Worm (Caenorhabditis elegans) whole organism, L4 larva: ENCODE measurements around the gene zhit-2.

Experiments
- R02D3.7 ChIP-seq: fragments of 150-350 bp; sonication (generic microtip); optimal IDR thresholded peaks from 3 replicates; lab custom pipeline; 2014; ENCODE audit warnings: missing biosample characterization, missing genetic modification characterization
- T20F7.1 ChIP-seq: fragments of 200-800 bp; sonication (Bioruptor generic); optimal IDR thresholded peaks from 2 replicates; lab custom pipeline; 2018; ENCODE audit warnings: mild to moderate bottlenecking, missing genetic modification characterization, missing compliant biosample characterization
- T26A8.4 ChIP-seq: fragments of 200-800 bp; sonication (Bioruptor generic); IDR thresholded peaks from 2 replicates; pipeline ENCODE4 v1.3.6; 2022; ENCODE audit warnings: missing genetic modification characterization, missing compliant biosample characterization
- Y105C5A.15 ChIP-seq: fragments of 200-800 bp; sonication (Bioruptor generic); IDR thresholded peaks from 2 replicates; pipeline ENCODE4 v1.3.6; 2022; ENCODE audit warnings: missing genetic modification characterization, missing compliant biosample characterization
- Y48G9A.11 ChIP-seq: fragments of 200-800 bp; sonication (Bioruptor generic); IDR thresholded peaks from 2 replicates; pipeline ENCODE4 v1.3.6; 2022; ENCODE audit warnings: missing genetic modification reagents, missing genetic modification characterization, missing compliant biosample characterization
- ZK546.5 ChIP-seq, 2 experiments: sonication (generic microtip); optimal IDR thresholded peaks; 2 replicates each; lab custom pipeline; 2017; ENCODE audit warnings: missing biosample characterization in 2 of 2, missing genetic modification characterization in 2 of 2
- aly-2 ChIP-seq: sonication (generic microtip); optimal IDR thresholded peaks from 2 replicates; lab custom pipeline; 2018; ENCODE audit warnings: missing biosample characterization, missing genetic modification characterization
- ama-1 ChIP-seq: fragments of 150-350 bp; optimal IDR thresholded peaks from 2 replicates; lab custom pipeline; 2014; ENCODE audit warnings: inconsistent platforms, mixed read lengths
- ceh-28 ChIP-seq: fragments of 150-350 bp; optimal IDR thresholded peaks from 2 replicates; lab custom pipeline; 2014; ENCODE audit warnings: missing biosample characterization, missing genetic modification reagents, missing genetic modification characterization
- ceh-32 ChIP-seq: sonication (generic microtip); optimal IDR thresholded peaks from 2 replicates; lab custom pipeline; 2016; ENCODE audit warnings: mild to moderate bottlenecking, missing genetic modification characterization, missing compliant biosample characterization; ENCODE audit not compliant: poor library complexity
- ceh-44 ChIP-seq: fragments of 200-800 bp; sonication (Bioruptor generic); IDR thresholded peaks from 2 replicates; pipeline ENCODE4 v1.3.6; 2022; ENCODE audit warnings: missing genetic modification reagents, missing genetic modification characterization, missing compliant biosample characterization
- ceh-62 ChIP-seq: sonication (generic microtip); optimal IDR thresholded peaks from 2 replicates; lab custom pipeline; 2017; ENCODE audit warnings: missing biosample characterization, missing genetic modification characterization
- daf-16 ChIP-seq, 3 experiments: sonication (generic microtip); optimal IDR thresholded peaks; 2 replicates each; lab custom pipeline; 2016 to 2017; ENCODE audit warnings: missing genetic modification characterization in 3 of 3, missing genetic modification reagents in 3 of 3, mild to moderate bottlenecking in 2 of 3, missing compliant biosample characterization in 2 of 3, missing biosample characterization in 1 of 3, moderate library complexity in 1 of 3
- daf-19 ChIP-seq: fragments of 200-800 bp; sonication (Bioruptor generic); conservative IDR thresholded peaks from 2 replicates; pipeline ENCODE4 v1.3.6; 2022; ENCODE audit warnings: missing genetic modification characterization, missing compliant biosample characterization
- dmd-6 ChIP-seq: fragments of 200-800 bp; sonication (Bioruptor generic); IDR thresholded peaks from 2 replicates; pipeline ENCODE4 v1.3.6; 2022; ENCODE audit warnings: missing genetic modification reagents, missing genetic modification characterization, missing compliant biosample characterization
- dmd-9 ChIP-seq: fragments of 200-800 bp; sonication (Bioruptor generic); IDR thresholded peaks from 2 replicates; pipeline ENCODE4 v1.3.6; 2022; ENCODE audit warnings: missing genetic modification reagents, missing genetic modification characterization, missing compliant biosample characterization
- egl-43 ChIP-seq: fragments of 200-800 bp; sonication (Bioruptor generic); IDR thresholded peaks from 2 replicates; pipeline ENCODE4 v1.3.6; 2022; ENCODE audit warnings: missing genetic modification reagents, missing genetic modification characterization, missing compliant biosample characterization
- fkh-10 ChIP-seq: fragments of 150-350 bp; optimal IDR thresholded peaks from 2 replicates; lab custom pipeline; 2014; ENCODE audit warnings: missing biosample characterization, missing genetic modification reagents, missing genetic modification characterization
- gei-8 ChIP-seq: fragments of 200-800 bp; sonication (Bioruptor generic); optimal IDR thresholded peaks from 2 replicates; lab custom pipeline; 2018; ENCODE audit warnings: mild to moderate bottlenecking, missing genetic modification characterization, missing compliant biosample characterization
- hlh-30 ChIP-seq: sonication (generic microtip); optimal IDR thresholded peaks from 2 replicates; lab custom pipeline; 2017; ENCODE audit warnings: antibody characterized with exemption, mild to moderate bottlenecking, missing genetic modification characterization, missing compliant biosample characterization; ENCODE audit not compliant: insufficient read depth
- jun-1 ChIP-seq: fragments of 150-350 bp; optimal IDR thresholded peaks from 2 replicates; lab custom pipeline; 2014; ENCODE audit warnings: missing biosample characterization, missing genetic modification reagents, missing genetic modification characterization
- lin-1 ChIP-seq: fragments of 200-800 bp; sonication (Bioruptor generic); IDR thresholded peaks from 2 replicates; pipeline ENCODE4 v1.3.6; 2022; ENCODE audit warnings: missing genetic modification reagents, missing genetic modification characterization, missing compliant biosample characterization
- lin-15B ChIP-seq: fragments of 150-350 bp; sonication (generic microtip); optimal IDR thresholded peaks from 3 replicates; lab custom pipeline; 2014; ENCODE audit warnings: missing biosample characterization, missing genetic modification characterization
- lin-29 ChIP-seq: fragments of 200-800 bp; sonication (Bioruptor generic); IDR thresholded peaks from 2 replicates; pipeline ENCODE4 v1.3.6; 2022; ENCODE audit warnings: missing genetic modification reagents, missing genetic modification characterization, missing compliant biosample characterization
- lin-38 ChIP-seq: fragments of 200-800 bp; sonication (Bioruptor generic); IDR thresholded peaks from 2 replicates; pipeline ENCODE4 v1.3.6; 2022; ENCODE audit warnings: missing genetic modification reagents, missing genetic modification characterization, missing compliant biosample characterization
- lir-3 ChIP-seq: sonication (generic microtip); optimal IDR thresholded peaks from 2 replicates; lab custom pipeline; 2016; ENCODE audit warnings: mild to moderate bottlenecking, missing genetic modification characterization, missing compliant biosample characterization
- mdl-1 ChIP-seq, 2 experiments: fragments of 150-350 bp in 1 of 2; sonication (generic microtip) in 1 of 2; optimal IDR thresholded peaks; 2 replicates each; lab custom pipeline; 2014 to 2017; ENCODE audit warnings: missing biosample characterization in 2 of 2, missing genetic modification characterization in 2 of 2
- mep-1 ChIP-seq: fragments of 150-350 bp; sonication (generic microtip); optimal IDR thresholded peaks from 3 replicates; lab custom pipeline; 2014; ENCODE audit warnings: missing biosample characterization, missing genetic modification characterization
- mes-2 ChIP-seq: sonication (generic microtip); optimal IDR thresholded peaks from 2 replicates; lab custom pipeline; 2016; ENCODE audit warnings: missing genotype, mild to moderate bottlenecking, missing genetic modification characterization, missing compliant biosample characterization; ENCODE audit not compliant: poor library complexity, severe bottlenecking
- nhr-11 ChIP-seq: fragments of 150-350 bp; optimal IDR thresholded peaks from 2 replicates; lab custom pipeline; 2014; ENCODE audit warnings: missing biosample characterization, missing genetic modification characterization
- nhr-111 ChIP-seq: fragments of 200-800 bp; sonication (Bioruptor generic); optimal IDR thresholded peaks from 2 replicates; lab custom pipeline; 2018; ENCODE audit warnings: mild to moderate bottlenecking, missing genetic modification characterization, missing compliant biosample characterization
- nhr-25 ChIP-seq: sonication (generic microtip); optimal IDR thresholded peaks from 2 replicates; lab custom pipeline; 2017; ENCODE audit warnings: missing genetic modification characterization, mild to moderate bottlenecking, missing compliant biosample characterization, antibody characterized with exemption, moderate library complexity, borderline replicate concordance; ENCODE audit not compliant: insufficient read depth
- nhr-42 ChIP-seq: fragments of 200-800 bp; sonication (Bioruptor generic); IDR thresholded peaks from 2 replicates; pipeline ENCODE4 v1.3.6; 2022; ENCODE audit warnings: missing genetic modification characterization, missing compliant biosample characterization
- nhr-48 ChIP-seq: sonication (generic microtip); optimal IDR thresholded peaks from 2 replicates; lab custom pipeline; 2016; ENCODE audit warnings: mild to moderate bottlenecking, missing genetic modification characterization, missing compliant biosample characterization
- nhr-76 ChIP-seq: fragments of 150-350 bp; optimal IDR thresholded peaks from 2 replicates; lab custom pipeline; 2014; ENCODE audit warnings: missing biosample characterization, missing genetic modification characterization
- nhr-77 ChIP-seq: fragments of 150-350 bp; optimal IDR thresholded peaks from 2 replicates; lab custom pipeline; 2014; ENCODE audit warnings: missing biosample characterization, missing genetic modification characterization
- php-3 ChIP-seq: fragments of 200-800 bp; sonication (Bioruptor generic); IDR thresholded peaks from 2 replicates; pipeline ENCODE4 v1.3.6; 2022; ENCODE audit warnings: missing genetic modification reagents, missing genetic modification characterization, missing compliant biosample characterization
- pqm-1 ChIP-seq: sonication (generic microtip); optimal IDR thresholded peaks from 2 replicates; lab custom pipeline; 2017; ENCODE audit warnings: missing biosample characterization, missing genetic modification characterization
- skn-1 ChIP-seq: fragments of 150-350 bp; optimal IDR thresholded peaks from 2 replicates; lab custom pipeline; 2014; ENCODE audit warnings: missing biosample characterization, missing genetic modification characterization
- tag-97 ChIP-seq: fragments of 200-800 bp; sonication (Bioruptor generic); IDR thresholded peaks from 2 replicates; pipeline ENCODE4 v1.3.6; 2022; ENCODE audit warnings: missing genetic modification characterization, missing compliant biosample characterization
- tra-1 ChIP-seq: fragments of 200-800 bp; sonication (Bioruptor generic); IDR thresholded peaks from 2 replicates; pipeline ENCODE4 v1.3.6; 2022; ENCODE audit warnings: missing genetic modification reagents, missing genetic modification characterization, missing compliant biosample characterization
- vab-7 ChIP-seq: fragments of 200-800 bp; sonication (Bioruptor generic); IDR thresholded peaks from 2 replicates; pipeline ENCODE4 v1.3.6; 2022; ENCODE audit warnings: missing genetic modification reagents, missing genetic modification characterization, missing compliant biosample characterization
- zfp-2 ChIP-seq: sonication (generic microtip); optimal IDR thresholded peaks from 2 replicates; lab custom pipeline; 2016; ENCODE audit warnings: mild to moderate bottlenecking, missing genetic modification characterization, missing compliant biosample characterization
- zfp-3 ChIP-seq: fragments of 200-800 bp; sonication (Bioruptor generic); conservative IDR thresholded peaks from 2 replicates; pipeline ENCODE4 v1.3.6; 2022; ENCODE audit warnings: missing genetic modification reagents, missing genetic modification characterization, missing compliant biosample characterization
- zip-11 ChIP-seq: fragments of 200-800 bp; sonication (Bioruptor generic); IDR thresholded peaks from 2 replicates; pipeline ENCODE4 v1.3.6; 2022; ENCODE audit warnings: missing genetic modification characterization, missing compliant biosample characterization
- ztf-11 ChIP-seq: fragments of 150-350 bp; optimal IDR thresholded peaks from 2 replicates; lab custom pipeline; 2014; ENCODE audit warnings: missing biosample characterization, missing genetic modification characterization

The zhit-2 gene

ce11 chrIII:4281955-4282618, 37.9 kb upstream of the zhit-2 start (continued):
- TF ChIP-seq nhr-11 (peak; percentile 98), ceh-44 (GFP tag; lab: Robert Waterston, UW) (0 out of 2 replicates have a peak, but pooled peaks have one; percentile 5), daf-19 (GFP tag; lab: Robert Waterston, UW) (peak; percentile 81), R02D3.7 (tag; lab: Kevin White, UChicago) (no peak), lir-3 (tag; lab: Kevin White, UChicago) (peak; percentile 82), nhr-77 (tag; lab: Kevin White, UChicago) (peak; percentile 90), tra-1 (GFP tag; lab: Robert Waterston, UW) (peak; percentile 98), jun-1 (tag; lab: Kevin White, UChicago) (peak; percentile 90), ceh-62 (tag; lab: Kevin White, UChicago) (no peak), egl-43 (peak; percentile 96), dmd-9 (GFP tag; lab: Robert Waterston, UW) (peak; percentile 75; the same call in 1 of the 2 replicates), T20F7.1 (GFP tag; lab: Kevin White, UChicago) (peak; percentile 88), ZK546.5 (tag; optimal IDR thresholded peaks at IDR 0.05; lab: Kevin White, UChicago) (peak in 1 of 2 experiments; percentile 52), zfp-2 (tag; lab: Kevin White, UChicago) (peak; percentile 91), nhr-76 (tag; lab: Kevin White, UChicago) (peak; percentile 58), nhr-111 (GFP tag; lab: Kevin White, UChicago) (peak; percentile 40), mes-2 (tag; lab: Kevin White, UChicago) (peak; percentile 77)

ce11 chrIII:4280215-4281173, 36.3 kb upstream of the zhit-2 start, which contains the start of gene sup-26:
Gene sup-26 (minus strand): TSS chrIII:4280224.
- TF ChIP-seq ceh-62 (tag; lab: Kevin White, UChicago) (no peak), vab-7 (GFP tag; lab: Robert Waterston, UW) (no peak), lin-15B (tag; lab: Kevin White, UChicago) (no peak), zip-11 (GFP tag; lab: Robert Waterston, UW) (no peak), mdl-1 (tag; optimal IDR thresholded peaks at IDR 0.05; lab: Kevin White, UChicago) (no peak), ceh-32 (tag; lab: Kevin White, UChicago) (no peak), hlh-30 (tag; lab: Kevin White, UChicago) (peak; percentile 47), ceh-44 (GFP tag; lab: Robert Waterston, UW) (no peak), tag-97 (GFP tag; lab: Robert Waterston, UW) (no peak), aly-2 (tag; lab: Kevin White, UChicago) (no peak), nhr-48 (tag; lab: Kevin White, UChicago) (no peak), gei-8 (GFP tag; lab: Kevin White, UChicago) (no peak), pqm-1 (no peak), T20F7.1 (GFP tag; lab: Kevin White, UChicago) (no peak), lin-1 (GFP tag; lab: Robert Waterston, UW) (no peak), nhr-76 (tag; lab: Kevin White, UChicago) (no peak), T26A8.4 (GFP tag; lab: Robert Waterston, UW) (no peak), Y48G9A.11 (GFP tag; lab: Robert Waterston, UW) (no peak), ceh-28 (tag; lab: Kevin White, UChicago) (no peak), mep-1 (tag; lab: Kevin White, UChicago) (no peak), fkh-10 (GFP tag; lab: Kevin White, UChicago) (no peak), ztf-11 (no peak), skn-1 (tag; lab: Kevin White, UChicago) (no peak), ama-1 (lab: Kevin White, UChicago) (no peak), lin-29 (GFP tag; lab: Robert Waterston, UW) (no peak), zfp-3 (GFP tag; lab: Robert Waterston, UW) (no peak), lin-38 (GFP tag; lab: Robert Waterston, UW) (no peak), Y105C5A.15 (GFP tag; lab: Robert Waterston, UW) (no peak), dmd-6 (no peak), nhr-25 (tag; lab: Kevin White, UChicago) (peak; percentile 15), nhr-42 (GFP tag; lab: Robert Waterston, UW) (no peak), daf-16 (GFP tag; optimal IDR thresholded peaks at IDR 0.05; lab: Kevin White, UChicago) (no peak), daf-16 (tag; optimal IDR thresholded peaks at IDR 0.05; lab: Kevin White, UChicago) (no peak), php-3 (GFP tag; lab: Robert Waterston, UW) (no peak)
